Worm (Caenorhabditis elegans) whole organism, L1 larva: ENCODE results near the gene R160.3.

Experiments
- C16A3.4 ChIP-seq: fragments of 150-350 bp; optimal IDR thresholded peaks from 2 replicates; lab custom pipeline; 2014; ENCODE audit warnings: missing biosample characterization, missing genetic modification characterization
- F16B12.6 ChIP-seq: fragments of 150-350 bp; optimal IDR thresholded peaks from 2 replicates; lab custom pipeline; 2014; ENCODE audit warnings: missing biosample characterization, missing genetic modification characterization
- Y116A8C.19 ChIP-seq: sonication (generic microtip); optimal IDR thresholded peaks from 2 replicates; lab custom pipeline; 2016; ENCODE audit warnings: missing compliant biosample characterization, missing genetic modification characterization, borderline replicate concordance
- aha-1 ChIP-seq: fragments of 150-350 bp; optimal IDR thresholded peaks from 2 replicates; lab custom pipeline; 2014; ENCODE audit warnings: missing biosample characterization, missing genetic modification characterization
- aly-2 ChIP-seq: fragments of 150-350 bp; optimal IDR thresholded peaks from 2 replicates; lab custom pipeline; 2014; ENCODE audit warnings: missing biosample characterization, missing genetic modification characterization
- blmp-1 ChIP-seq: fragments of 150-350 bp; optimal IDR thresholded peaks from 2 replicates; lab custom pipeline; 2014; ENCODE audit warnings: missing biosample characterization, missing genetic modification characterization
- ceh-63 ChIP-seq: fragments of 200-800 bp; sonication (Bioruptor generic); optimal IDR thresholded peaks from 2 replicates; lab custom pipeline; 2018; ENCODE audit warnings: mild to moderate bottlenecking, missing genetic modification characterization, missing compliant biosample characterization
- ceh-82 ChIP-seq, 3 experiments: fragments of 150-350 bp in 1 of 3; sonication (generic microtip) in 2 of 3; optimal IDR thresholded peaks; 2 replicates each; lab custom pipeline; 2014 to 2017; ENCODE audit warnings: missing biosample characterization in 3 of 3, missing genetic modification characterization in 3 of 3
- ceh-88 ChIP-seq: fragments of 200-800 bp; sonication (Bioruptor generic); IDR thresholded peaks from 2 replicates; pipeline ENCODE4 v1.3.6; 2022; ENCODE audit warnings: missing genetic modification characterization, missing compliant biosample characterization
- efl-1 ChIP-seq, 4 experiments: fragments of 150-350 bp; optimal IDR thresholded peaks in 3 of 4; peaks in 1 of 4; 1 replicate in 1 of 4; 2 replicates in 3 of 4; lab custom pipeline; 2014; ENCODE audit warnings: missing biosample characterization in 2 of 4, missing genetic modification characterization in 2 of 4, missing genetic modification reagents in 2 of 4
- egl-13 ChIP-seq: sonication (generic microtip); optimal IDR thresholded peaks from 2 replicates; lab custom pipeline; 2016; ENCODE audit warnings: missing genotype, missing genetic modification reagents, missing genetic modification characterization, missing compliant biosample characterization
- elt-2 ChIP-seq: sonication (generic microtip); optimal IDR thresholded peaks from 2 replicates; lab custom pipeline; 2016; ENCODE audit warnings: missing genetic modification characterization, mild to moderate bottlenecking, inconsistent platforms, missing compliant biosample characterization, missing genetic modification reagents
- irx-1 ChIP-seq: sonication (generic microtip); optimal IDR thresholded peaks from 2 replicates; lab custom pipeline; 2016; ENCODE audit warnings: missing genetic modification characterization, missing compliant biosample characterization
- lin-15B ChIP-seq: fragments of 150-350 bp; sonication (generic microtip); optimal IDR thresholded peaks from 3 replicates; lab custom pipeline; 2014; ENCODE audit warnings: missing biosample characterization, missing genetic modification characterization
- mab-9 ChIP-seq: fragments of 200-800 bp; sonication (Bioruptor generic); IDR thresholded peaks from 2 replicates; pipeline ENCODE4 v1.3.6; 2022; ENCODE audit warnings: missing genetic modification reagents, missing genetic modification characterization, missing compliant biosample characterization
- nhr-76 ChIP-seq: sonication (generic microtip); optimal IDR thresholded peaks from 2 replicates; lab custom pipeline; 2017; ENCODE audit warnings: missing biosample characterization, missing genetic modification characterization
- nhr-85 ChIP-seq: sonication (generic microtip); peaks from one replicate; lab custom pipeline; 2016; ENCODE audit warnings: missing genetic modification characterization, inconsistent platforms, missing compliant biosample characterization
- nhr-90 ChIP-seq: sonication (generic microtip); optimal IDR thresholded peaks from 2 replicates; lab custom pipeline; 2016; ENCODE audit warnings: mild to moderate bottlenecking, missing genetic modification characterization, missing compliant biosample characterization; ENCODE audit not compliant: poor library complexity
- pqm-1 ChIP-seq: sonication (generic microtip); optimal IDR thresholded peaks from 3 replicates; lab custom pipeline; 2017; ENCODE audit warnings: missing biosample characterization, missing genetic modification characterization
- rnt-1 ChIP-seq: sonication (generic microtip); optimal IDR thresholded peaks from 2 replicates; lab custom pipeline; 2016; ENCODE audit warnings: mild to moderate bottlenecking, missing genetic modification characterization, moderate library complexity, missing compliant biosample characterization
- skn-1 ChIP-seq: fragments of 150-350 bp; optimal IDR thresholded peaks from 2 replicates; lab custom pipeline; 2014; ENCODE audit warnings: missing biosample characterization, missing genetic modification characterization
- snpc-4 ChIP-seq: fragments of 150-350 bp; optimal IDR thresholded peaks from 2 replicates; lab custom pipeline; 2014; ENCODE audit warnings: missing biosample characterization, missing genetic modification characterization
- snu-23 ChIP-seq: sonication (generic microtip); optimal IDR thresholded peaks from 2 replicates; lab custom pipeline; 2016; ENCODE audit warnings: missing genetic modification characterization, missing compliant biosample characterization
- sox-4 ChIP-seq: sonication (generic microtip); optimal IDR thresholded peaks from 2 replicates; lab custom pipeline; 2016; ENCODE audit warnings: missing genetic modification characterization, missing compliant biosample characterization
- tbx-2 ChIP-seq: sonication (generic microtip); optimal IDR thresholded peaks from 2 replicates; lab custom pipeline; 2016; ENCODE audit warnings: missing genetic modification characterization, missing compliant biosample characterization
- tlp-1 ChIP-seq: fragments of 150-350 bp; optimal IDR thresholded peaks from 2 replicates; lab custom pipeline; 2014; ENCODE audit warnings: missing biosample characterization, missing genetic modification characterization
- unc-30 ChIP-seq: sonication (generic microtip); optimal IDR thresholded peaks from 2 replicates; lab custom pipeline; 2017; ENCODE audit warnings: missing biosample characterization, missing genetic modification characterization
- unc-62 ChIP-seq: fragments of 150-350 bp; optimal IDR thresholded peaks from 2 replicates; lab custom pipeline; 2014; ENCODE audit warnings: missing biosample characterization, missing genetic modification reagents, missing genetic modification characterization
- unc-98 ChIP-seq: fragments of 200-800 bp; sonication (Bioruptor generic); IDR thresholded peaks from 2 replicates; pipeline ENCODE4 v1.3.6; 2022; ENCODE audit warnings: missing genetic modification characterization, missing compliant biosample characterization
- xbp-1 ChIP-seq: sonication (generic microtip); optimal IDR thresholded peaks from 2 replicates; lab custom pipeline; 2016; ENCODE audit warnings: missing genetic modification characterization, missing compliant biosample characterization
- zag-1 ChIP-seq: fragments of 150-350 bp; optimal IDR thresholded peaks from 2 replicates; lab custom pipeline; 2014; ENCODE audit warnings: missing biosample characterization, missing genetic modification characterization
- ztf-11 ChIP-seq, 2 experiments: sonication (generic microtip); optimal IDR thresholded peaks; 2 replicates each; lab custom pipeline; 2016 to 2017; ENCODE audit warnings: missing genetic modification characterization in 2 of 2, missing biosample characterization in 1 of 2, missing compliant biosample characterization in 1 of 2

R160.3 gene

DNA sequence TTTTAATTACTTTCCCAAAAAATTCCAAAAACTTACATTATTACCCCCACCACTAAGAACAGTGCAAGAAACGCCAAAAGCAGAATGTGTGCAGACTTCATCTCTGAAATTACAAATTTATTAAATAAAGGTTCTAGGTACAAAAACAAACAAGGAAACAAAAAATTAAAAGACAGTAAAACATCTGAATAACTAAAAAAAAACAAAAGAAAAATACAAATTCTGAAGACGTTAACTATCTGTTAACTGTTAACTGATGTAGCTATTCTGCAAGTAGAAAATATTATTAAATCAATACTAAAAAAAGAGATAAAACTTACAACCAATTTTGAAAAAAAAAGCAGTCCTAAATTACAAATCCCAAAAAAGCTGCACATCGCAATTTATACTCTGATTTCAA lies 5.3 kb upstream of the R160.3 start, which contains the start of gene R160.13:
TSS of gene R160.13 (minus strand) at position 101 of the 400 bp plus-strand sequence.
- TF ChIP-seq ztf-11 (tag; optimal IDR thresholded peaks at IDR 0.05; lab: Kevin White, UChicago), result no peak
- TF ChIP-seq, all 84 proteins: peak for 0

DNA sequence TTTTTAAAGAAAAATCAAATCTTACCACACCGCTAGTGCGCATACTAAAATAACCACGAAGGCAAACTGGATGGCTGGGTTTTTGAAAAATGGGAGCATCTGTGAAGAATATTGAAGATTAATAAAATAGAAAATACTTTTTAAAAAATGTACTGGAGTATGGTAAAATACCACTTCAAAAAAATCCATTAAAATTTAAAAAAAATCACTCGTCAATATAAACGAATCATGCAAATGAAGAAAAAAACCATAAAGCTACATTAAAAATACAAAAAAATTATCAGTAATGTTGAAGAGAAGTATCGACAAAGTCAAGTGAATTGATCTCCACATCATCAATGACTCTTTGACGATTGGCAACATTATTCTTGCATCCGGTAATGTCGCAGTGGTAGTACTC lies 4.6 kb upstream of the R160.3 start, which contains the start of gene R160.5:
TSS of gene R160.5 (minus strand) at position 101 of the 400 bp plus-strand sequence.
- TF ChIP-seq nhr-76 (tag; lab: Kevin White, UChicago) (no peak), F16B12.6 (tag; lab: Kevin White, UChicago) (no peak), elt-2 (tag; lab: Kevin White, UChicago) (no peak), Y116A8C.19 (tag; lab: Kevin White, UChicago) (no peak), ceh-82 (tag; optimal IDR thresholded peaks at IDR 0.05; lab: Kevin White, UChicago) (no peak), zag-1 (no peak), tbx-2 (no peak)

DNA sequence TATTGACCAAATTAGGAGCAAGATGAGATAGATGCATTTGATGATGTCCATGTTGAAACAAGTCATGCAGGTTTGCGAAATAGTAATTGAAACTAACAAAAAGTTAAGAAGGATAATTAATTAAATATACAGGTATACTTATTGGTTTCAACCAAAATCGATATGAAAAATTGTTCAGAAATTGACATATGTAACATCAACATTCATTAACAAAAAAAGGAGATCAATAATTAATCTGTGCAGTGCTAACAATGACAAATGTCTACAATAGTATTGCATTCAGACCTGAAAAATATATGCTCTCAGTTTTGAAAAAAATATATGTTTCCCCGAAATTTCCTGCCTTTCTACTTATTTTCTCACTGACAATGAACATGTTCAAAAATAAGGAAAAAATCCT lies 2.7 kb upstream of the R160.3 start, which contains the start of gene R160.4:
TSS of gene R160.4 (minus strand) at position 101 of the 400 bp plus-strand sequence.
- TF ChIP-seq rnt-1 (no peak), snpc-4 (tag; lab: Kevin White, UChicago) (no peak), blmp-1 (tag; lab: Kevin White, UChicago) (no peak), irx-1 (no peak), ceh-88 (GFP tag; lab: Robert Waterston, UW) (no peak), nhr-85 (tag; lab: Kevin White, UChicago) (no peak), unc-30 (tag; lab: Kevin White, UChicago) (no peak), unc-62 (GFP tag; lab: Kevin White, UChicago) (no peak), skn-1 (tag; lab: Kevin White, UChicago) (no peak)

DNA sequence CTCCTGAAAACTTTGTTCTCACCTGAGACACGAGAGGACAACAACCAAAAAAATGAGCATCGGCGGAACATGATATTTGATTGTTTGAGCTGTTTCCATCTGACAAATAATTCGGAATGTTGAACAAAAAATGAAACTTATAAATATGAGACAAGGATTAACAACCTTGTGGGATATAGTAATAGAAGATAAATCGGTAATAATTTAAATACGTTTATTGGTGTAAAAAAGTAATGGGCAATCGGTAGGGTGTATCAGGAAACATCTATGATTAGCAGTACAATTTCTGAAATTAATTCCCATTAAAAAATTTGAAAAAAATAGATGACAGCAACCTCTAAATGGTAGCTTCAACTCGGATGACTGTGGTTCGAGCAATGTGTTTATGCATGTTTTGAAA lies 1.3 kb upstream of the R160.3 start, which contains the start of gene R160.10:
TSS of gene R160.10 (minus strand) at position 101 of the 400 bp plus-strand sequence.
- TF ChIP-seq irx-1 (no peak), ceh-63 (GFP tag; lab: Kevin White, UChicago) (no peak), xbp-1 (tag; lab: Kevin White, UChicago) (no peak), efl-1 (optimal IDR thresholded peaks at IDR 0.05; lab: Kevin White, UChicago) (no peak), efl-1 (GFP tag; optimal IDR thresholded peaks at IDR 0.05 in 1 of 2; lab: Kevin White, UChicago) (no peak), unc-98 (GFP tag; lab: Robert Waterston, UW) (no peak), elt-2 (tag; lab: Kevin White, UChicago) (no peak), aly-2 (tag; lab: Kevin White, UChicago) (no peak), C16A3.4 (no peak), nhr-85 (tag; lab: Kevin White, UChicago) (no peak), lin-15B (no peak), pqm-1 (tag; lab: Kevin White, UChicago) (no peak), zag-1 (no peak), snu-23 (GFP tag; lab: Kevin White, UChicago) (no peak), tlp-1 (tag; lab: Kevin White, UChicago) (no peak)

DNA sequence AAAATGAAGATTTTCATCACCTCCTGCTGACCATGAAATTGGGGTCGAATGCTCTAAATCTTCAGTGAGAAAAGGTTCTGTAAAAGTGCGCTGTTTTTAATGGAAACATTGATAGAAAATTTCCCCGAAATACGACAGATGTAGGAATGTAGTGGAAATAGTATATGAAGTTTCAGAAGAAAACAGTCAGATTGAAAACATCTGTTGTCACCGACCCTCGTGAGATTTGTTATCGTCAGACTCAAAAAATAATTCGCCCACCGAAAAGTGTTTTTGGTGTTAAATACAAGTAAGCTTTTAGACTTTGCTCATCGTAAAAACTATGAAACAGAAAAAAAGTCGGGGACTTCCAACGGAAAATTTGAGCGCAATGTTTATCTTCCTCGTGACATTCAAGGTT lies 1.3 kb downstream of the R160.3 start, which contains the start of gene F14H12.8:
TSS of gene F14H12.8 (minus strand) at position 101 of the 400 bp plus-strand sequence.
- TF ChIP-seq sox-4 (no peak), mab-9 (GFP tag; lab: Robert Waterston, UW) (no peak)

DNA sequence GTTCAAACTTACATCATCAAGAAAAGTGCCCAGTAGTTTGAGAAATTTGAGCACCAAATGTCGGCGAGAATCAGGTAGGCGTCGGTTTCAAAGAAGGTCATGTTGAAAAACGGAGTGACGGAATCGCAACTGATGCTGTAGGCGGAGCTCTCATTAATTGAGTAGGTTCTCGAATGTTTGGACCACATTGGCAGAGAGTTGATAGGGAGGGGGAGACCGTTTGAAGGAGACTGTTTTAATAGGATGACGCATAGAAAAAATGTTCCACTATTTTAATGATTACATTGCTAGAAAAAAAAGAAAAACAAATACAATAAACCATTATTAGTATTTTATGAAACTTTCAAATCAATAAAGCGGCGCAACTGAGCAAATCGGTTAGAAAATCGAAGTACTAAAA lies 2.9 kb downstream of the R160.3 start, which contains the start of gene F14H12.17:
TSS of gene F14H12.17 (minus strand) at position 101 of the 400 bp plus-strand sequence.
- no peak for TF ChIP-seq nhr-90
- TF ChIP-seq snpc-4 (tag; lab: Kevin White, UChicago), result no peak
- no peak for TF ChIP-seq aha-1
- no peak for TF ChIP-seq aly-2 (tag; lab: Kevin White, UChicago)
- no peak for TF ChIP-seq egl-13
